Fruit fly (Drosophila melanogaster) whole organism, wandering third instar larva: ENCODE measurements around the gene caup.

Experiments used
- CrebA ChIP-seq: fragments of 200-800 bp; sonication (Bioruptor generic); optimal IDR thresholded peaks from 2 replicates; lab custom pipeline; 2016; ENCODE audit warnings: missing biosample characterization, mild to moderate bottlenecking, missing genetic modification characterization, borderline replicate concordance
- Myc ChIP-seq: fragments of >200 bp; optimal IDR thresholded peaks from 2 replicates; lab custom pipeline; 2017
- OdsH ChIP-seq: fragments of 200-800 bp; sonication (Bioruptor generic); optimal IDR thresholded peaks from 2 replicates; lab custom pipeline; 2016; ENCODE audit warnings: missing biosample characterization, mild to moderate bottlenecking, missing genetic modification characterization
- dl ChIP-seq, 2 experiments: fragments of 175-275, 200-275 bp in 1 of 2; fragments of 200-275 bp in 1 of 2; sonication (Bioruptor generic); optimal IDR thresholded peaks; lab custom pipeline; 2018; ENCODE audit warnings: mild to moderate bottlenecking in 2 of 2, missing biosample characterization in 2 of 2, missing genetic modification characterization in 2 of 2, moderate library complexity in 2 of 2; ENCODE audit not compliant: partially characterized antibody in 2 of 2, insufficient read depth in 1 of 2
- lola ChIP-seq: fragments of >200 bp; optimal IDR thresholded peaks from 2 replicates; lab custom pipeline; 2017; ENCODE audit warnings: missing biosample characterization, missing genetic modification characterization
- rgr ChIP-seq: fragments of 200-800 bp; sonication (Bioruptor generic); optimal IDR thresholded peaks from 3 replicates; lab custom pipeline; 2016; ENCODE audit warnings: missing biosample characterization, mild to moderate bottlenecking, missing genetic modification characterization
- tai ChIP-seq: sonication (Bioruptor generic); optimal IDR thresholded peaks from 2 replicates; lab custom pipeline; 2016; ENCODE audit warnings: missing biosample characterization, missing genetic modification characterization

dm6 chr3L:12642339-12642895 lies 33.0 kb downstream of the caup start:
- TF ChIP-seq dl (GFP tag; optimal IDR thresholded peaks at IDR 0.05; lab: Kevin White, UChicago; ENCODE audit: insufficient read depth in 1 of 2, partially characterized antibody in 2 of 2) (no peak), lola (GFP tag; lab: Kevin White, UChicago) (no peak), tai (GFP tag; lab: Kevin White, UChicago) (no peak), CrebA (no peak), rgr (GFP tag; lab: Kevin White, UChicago) (no peak), Myc (lab: Kevin White, UChicago) (no peak), OdsH (GFP tag; lab: Kevin White, UChicago) (no peak)
